Worm (Caenorhabditis elegans) whole organism, early embryonic: ENCODE data around the gene R02F11.2.

ENCODE experiments used
- F13C5.2 ChIP-seq: sonication (generic microtip); optimal IDR thresholded peaks from 2 replicates; lab custom pipeline; 2017; ENCODE audit warnings: mild to moderate bottlenecking, missing genetic modification characterization, inconsistent platforms, missing compliant biosample characterization
- aly-1 ChIP-seq: sonication (generic microtip); optimal IDR thresholded peaks from 2 replicates; lab custom pipeline; 2016; ENCODE audit warnings: missing genetic modification characterization, missing compliant biosample characterization
- ama-1 ChIP-seq: fragments of 150-350 bp; optimal IDR thresholded peaks from 2 replicates; lab custom pipeline; 2014
- flt-1 ChIP-seq: fragments of 200-800 bp; sonication (Bioruptor generic); IDR thresholded peaks from 2 replicates; pipeline ENCODE4 v1.3.6; 2022; ENCODE audit warnings: missing genetic modification characterization, missing compliant biosample characterization
- hmbx-1 ChIP-seq: sonication (generic microtip); optimal IDR thresholded peaks from 2 replicates; lab custom pipeline; 2016; ENCODE audit warnings: mild to moderate bottlenecking, missing genetic modification characterization, missing compliant biosample characterization
- hmg-4 ChIP-seq: fragments of 200-800 bp; sonication (Bioruptor generic); optimal IDR thresholded peaks from 2 replicates; lab custom pipeline; 2018; ENCODE audit warnings: mild to moderate bottlenecking, missing genetic modification characterization, missing compliant biosample characterization
- pes-1 ChIP-seq: fragments of 200-800 bp; sonication (Bioruptor generic); IDR thresholded peaks from 2 replicates; pipeline ENCODE4 v1.3.6; 2022; ENCODE audit warnings: missing genetic modification reagents, missing genetic modification characterization, missing compliant biosample characterization
- scrt-1 ChIP-seq: fragments of 200-800 bp; sonication (Bioruptor generic); IDR thresholded peaks from 2 replicates; pipeline ENCODE4 v1.3.6; 2022; ENCODE audit warnings: missing genetic modification characterization, missing compliant biosample characterization
- sea-1 ChIP-seq: fragments of 200-800 bp; sonication (Bioruptor generic); conservative IDR thresholded peaks from 2 replicates; pipeline ENCODE4 v1.3.6; 2022; ENCODE audit warnings: missing genetic modification characterization, missing compliant biosample characterization
- tbx-11 ChIP-seq: fragments of 200-800 bp; sonication (Bioruptor generic); IDR thresholded peaks from 2 replicates; pipeline ENCODE4 v1.3.6; 2022; ENCODE audit warnings: missing genetic modification characterization, missing compliant biosample characterization
- tbx-37 ChIP-seq: fragments of 200-800 bp; sonication (Bioruptor generic); conservative IDR thresholded peaks from 2 replicates; pipeline ENCODE4 v1.3.6; 2022; ENCODE audit warnings: missing genetic modification reagents, missing genetic modification characterization, missing compliant biosample characterization
- tra-4 ChIP-seq: sonication (generic microtip); optimal IDR thresholded peaks from 2 replicates; lab custom pipeline; 2017; ENCODE audit warnings: missing genetic modification characterization, missing compliant biosample characterization

- TF ChIP-seq aly-1 (tag; lab: Kevin White, UChicago) (no peak), tbx-37 (no peak), scrt-1 (GFP tag; lab: Robert Waterston, UW) (no peak), sea-1 (GFP tag; lab: Robert Waterston, UW) (no peak), ama-1 (peak; percentile 27), flt-1 (GFP tag; lab: Robert Waterston, UW) (no peak), pes-1 (GFP tag; lab: Robert Waterston, UW) (no peak), tbx-11 (GFP tag; lab: Robert Waterston, UW) (no peak), F13C5.2 (tag; lab: Kevin White, UChicago) (no peak), hmg-4 (GFP tag; lab: Kevin White, UChicago) (no peak), tra-4 (tag; lab: Kevin White, UChicago) (no peak), hmbx-1 (tag; lab: Kevin White, UChicago) (no peak)
These were observed 29.4 kb downstream of the R02F11.2 start for ce11 chrV:4823683-4824391.
